Worm (Caenorhabditis elegans): ENCODE results near the gene fbxb-34.

ce11 chrII:601305-601704, 13.7 kb downstream of the fbxb-34 start:
- TF ChIP-seq nhr-12 (tag; optimal IDR thresholded peaks at IDR 0.05) (no peak), mdl-1 (tag; optimal IDR thresholded peaks at IDR 0.05) (peak; percentile 15), ztf-11 (tag; optimal IDR thresholded peaks at IDR 0.05) (no peak), nhr-28 (tag; optimal IDR thresholded peaks at IDR 0.05) (no peak), nfya-1 (tag; optimal IDR thresholded peaks at IDR 0.05; ENCODE audit: insufficient read depth) (peak; percentile 63), nhr-77 (tag; optimal IDR thresholded peaks at IDR 0.05) (no peak), snpc-4 (tag; optimal IDR thresholded peaks at IDR 0.05) (no peak), ZK546.5 (tag; optimal IDR thresholded peaks at IDR 0.05) (no peak), fkh-2 (tag; optimal IDR thresholded peaks at IDR 0.05) (no peak), lin-39 (tag; optimal IDR thresholded peaks at IDR 0.05) (peak; percentile 63), hmg-11 (tag; optimal IDR thresholded peaks at IDR 0.05) (peak; percentile 58), zag-1 (tag; optimal IDR thresholded peaks at IDR 0.05) (no peak), fkh-10 (GFP tag; optimal IDR thresholded peaks at IDR 0.05) (no peak), ama-1 (optimal IDR thresholded peaks at IDR 0.05) (no peak)
